Fruit fly (Drosophila melanogaster): ENCODE data around the gene CG17746.

CG17746 gene

dm6 chr3L:3198447-3199402 lies 40.7 kb downstream of the CG17746 start, which contains the start of the genes CG32276 and gry (continued):
- TF ChIP-seq acj6 (GFP tag; optimal IDR thresholded peaks at IDR 0.05) (peak; percentile 73), Gug (GFP tag; IDR thresholded peaks at IDR 0.05) (0 out of 2 replicates have a peak, but pooled peaks have one; percentile 27), dac (GFP tag; optimal IDR thresholded peaks at IDR 0.05) (no peak), CG6163 (GFP tag; IDR thresholded peaks at IDR 0.05) (peak; percentile 65), CG15336 (GFP tag; IDR thresholded peaks at IDR 0.05) (peak; percentile 45; the same call in 1 of the 2 replicates), fd59A (GFP tag; optimal IDR thresholded peaks at IDR 0.05) (peak; percentile 11), CG10631 (GFP tag; optimal IDR thresholded peaks at IDR 0.05) (no peak), Lpt (GFP tag; optimal IDR thresholded peaks at IDR 0.05) (no peak), dsx (GFP tag; optimal IDR thresholded peaks at IDR 0.05; ENCODE audit: poor library complexity, severe bottlenecking) (no peak), spab (GFP tag; optimal IDR thresholded peaks at IDR 0.05) (no peak), Smox (GFP tag; optimal IDR thresholded peaks at IDR 0.05) (no peak), Blimp-1 (GFP tag; optimal IDR thresholded peaks at IDR 0.05) (peak; percentile 38), Hr39 (GFP tag; optimal IDR thresholded peaks at IDR 0.05) (peak; percentile 80), CG6808 (GFP tag; optimal IDR thresholded peaks at IDR 0.05) (no peak), net (GFP tag; optimal IDR thresholded peaks at IDR 0.05) (no peak), Eip75B (GFP tag; optimal IDR thresholded peaks at IDR 0.05) (no peak), CG8119 (GFP tag; IDR thresholded peaks at IDR 0.05) (peak; percentile 32; the same call in 1 of the 3 replicates), lz (GFP tag; optimal IDR thresholded peaks at IDR 0.05) (peak; percentile 85)

dm6 chr3L:3197464-3197863 lies 41.9 kb downstream of the CG17746 start, which contains the start of gene CG14966:
CG14966 (minus strand) TSS chr3L:3197631.
- peak; percentile 26 for TF ChIP-seq CG6854 (GFP tag; optimal IDR thresholded peaks at IDR 0.05)
- TF ChIP-seq ss (GFP tag; optimal IDR thresholded peaks at IDR 0.05): peak in 1 of 2 experiments; percentile 23
- TF ChIP-seq lz (GFP tag; optimal IDR thresholded peaks at IDR 0.05): peak; percentile 38
- TF ChIP-seq Sox14 (GFP tag; optimal IDR thresholded peaks at IDR 0.05): peak; percentile 29
- no peak for TF ChIP-seq Eip93F (GFP tag; optimal IDR thresholded peaks at IDR 0.05)
- peak; percentile 17 for TF ChIP-seq cyc (GFP tag; optimal IDR thresholded peaks at IDR 0.05)
- TF ChIP-seq esn (GFP tag; optimal IDR thresholded peaks at IDR 0.05): peak; percentile 45
- TF ChIP-seq CG31627 (GFP tag; optimal IDR thresholded peaks at IDR 0.05): peak; percentile 28
- peak; percentile 26 for TF ChIP-seq pdm3 (GFP tag; optimal IDR thresholded peaks at IDR 0.05)
- TF ChIP-seq Met (GFP tag; optimal IDR thresholded peaks at IDR 0.05): no peak
- peak; percentile 33 for TF ChIP-seq topi (GFP tag; optimal IDR thresholded peaks at IDR 0.05)
- peak; percentile 56 for TF ChIP-seq Eip78C (GFP tag)
- no peak for TF ChIP-seq Lpt (GFP tag; optimal IDR thresholded peaks at IDR 0.05)
- TF ChIP-seq Hr38 (GFP tag; optimal IDR thresholded peaks at IDR 0.05): no peak
- peak; percentile 9 for TF ChIP-seq dsx (GFP tag; optimal IDR thresholded peaks at IDR 0.05; ENCODE audit: poor library complexity, severe bottlenecking)
- no peak for TF ChIP-seq fkh (GFP tag; optimal IDR thresholded peaks at IDR 0.05)
- TF ChIP-seq acj6 (GFP tag; optimal IDR thresholded peaks at IDR 0.05): no peak
- TF ChIP-seq CG34406 (GFP tag; optimal IDR thresholded peaks at IDR 0.05): no peak
- TF ChIP-seq Ets21C (GFP tag; optimal IDR thresholded peaks at IDR 0.05): peak; percentile 5
- TF ChIP-seq svp (GFP tag): peak; percentile 65
- peak; percentile 20 for TF ChIP-seq Hr39 (GFP tag; optimal IDR thresholded peaks at IDR 0.05)
- TF ChIP-seq fd85E (GFP tag; optimal IDR thresholded peaks at IDR 0.05): no peak
- TF ChIP-seq CG6808 (GFP tag; optimal IDR thresholded peaks at IDR 0.05): peak; percentile 3
- TF ChIP-seq CG1621 (tag; optimal IDR thresholded peaks at IDR 0.05): no peak
- TF ChIP-seq Smox (GFP tag; optimal IDR thresholded peaks at IDR 0.05): peak; percentile 31

- TF ChIP-seq CG10631 (GFP tag; optimal IDR thresholded peaks at IDR 0.05): peak; percentile 98
- peak; percentile 97 for TF ChIP-seq CG7368 (GFP tag; optimal IDR thresholded peaks at IDR 0.05)
- TF ChIP-seq CG8319 (GFP tag; optimal IDR thresholded peaks at IDR 0.05): peak; percentile 94
- peak; percentile 73 for TF ChIP-seq CG6808 (GFP tag; optimal IDR thresholded peaks at IDR 0.05)
- peak; percentile 88 for TF ChIP-seq Sox15 (GFP tag; optimal IDR thresholded peaks at IDR 0.05)
- TF ChIP-seq Blimp-1 (GFP tag; optimal IDR thresholded peaks at IDR 0.05): peak; percentile 85
- TF ChIP-seq fkh (GFP tag; optimal IDR thresholded peaks at IDR 0.05): peak; percentile 15
- peak; percentile 95 for TF ChIP-seq Ets96B (tag; optimal IDR thresholded peaks at IDR 0.05)
- TF ChIP-seq CG11294 (GFP tag; IDR thresholded peaks at IDR 0.05): peak; percentile 94
- TF ChIP-seq Met (GFP tag; optimal IDR thresholded peaks at IDR 0.05): peak; percentile 97
- TF ChIP-seq achi (GFP tag; optimal IDR thresholded peaks at IDR 0.05): peak; percentile 98
- TF ChIP-seq CG16779 (tag; optimal IDR thresholded peaks at IDR 0.05): peak; percentile 93
- TF ChIP-seq Hr38 (GFP tag; optimal IDR thresholded peaks at IDR 0.05): no peak
- peak; percentile 93 for TF ChIP-seq fd85E (GFP tag; optimal IDR thresholded peaks at IDR 0.05)
- TF ChIP-seq CG10669 (GFP tag; optimal IDR thresholded peaks at IDR 0.05): peak; percentile 96
- peak; percentile 98 for TF ChIP-seq esn (GFP tag; optimal IDR thresholded peaks at IDR 0.05)
- peak; percentile 92 for TF ChIP-seq CG1621 (tag; optimal IDR thresholded peaks at IDR 0.05)
- TF ChIP-seq dsx (GFP tag; optimal IDR thresholded peaks at IDR 0.05; ENCODE audit: poor library complexity, severe bottlenecking): peak; percentile 93
- TF ChIP-seq Sox102F (GFP tag; optimal IDR thresholded peaks at IDR 0.05): peak; percentile 97
Observed at dm6 chr3L:3194059-3194458, 45.3 kb downstream of the CG17746 start.
